Fruit fly (Drosophila melanogaster): ENCODE measurements around the gene Nep7.

Nep7 gene

dm6 chr3R:27954533-27954932 is at the start of gene Nep7:
Gene Nep7 (plus strand): TSS chr3R:27954917.
- TF ChIP-seq CG8478 (optimal IDR thresholded peaks at IDR 0.05) (no peak), CTCF (optimal IDR thresholded peaks at IDR 0.05) (no peak)

- TF ChIP-seq CTCF (optimal IDR thresholded peaks at IDR 0.05) (no peak), CG8478 (optimal IDR thresholded peaks at IDR 0.05) (no peak)
These were observed 49.0 kb upstream of the Nep7 start, which contains the start of gene CG34353 for dm6 chr3R:27905695-27906094. Gene CG34353 (minus strand): TSS chr3R:27905843.

dm6 chr3R:27912147-27912546 is 42.6 kb upstream of the Nep7 start, which contains the start of gene mil:
Gene mil (plus strand): TSS chr3R:27912447.
- no peak for TF ChIP-seq CTCF (optimal IDR thresholded peaks at IDR 0.05)
- TF ChIP-seq CG8478 (optimal IDR thresholded peaks at IDR 0.05): no peak

dm6 chr3R:27916355-27917019 is 38.2 kb upstream of the Nep7 start, which contains the start of the genes CG5003 and mRpS22:
Gene CG5003 (minus strand): TSS chr3R:27916516.
Gene mRpS22 (plus strand): TSS chr3R:27916908.
- TF ChIP-seq CG8478 (optimal IDR thresholded peaks at IDR 0.05) (no peak), CTCF (optimal IDR thresholded peaks at IDR 0.05) (no peak)

- TF ChIP-seq CTCF (optimal IDR thresholded peaks at IDR 0.05) (no peak), CG8478 (optimal IDR thresholded peaks at IDR 0.05) (no peak)
These were observed 35.3 kb upstream of the Nep7 start, which contains the start of gene Boh1 for dm6 chr3R:27919385-27919789. Gene Boh1 (minus strand): TSS chr3R:27919460.

dm6 chr3R:27920883-27921282 is 33.8 kb upstream of the Nep7 start, which contains the start of gene CG12259:
Gene CG12259 (minus strand): TSS chr3R:27921089.
- TF ChIP-seq CTCF (optimal IDR thresholded peaks at IDR 0.05) (no peak), CG8478 (optimal IDR thresholded peaks at IDR 0.05) (no peak)

- TF ChIP-seq CTCF (optimal IDR thresholded peaks at IDR 0.05) (no peak), CG8478 (optimal IDR thresholded peaks at IDR 0.05) (no peak)
These were observed 32.6 kb upstream of the Nep7 start, which contains the start of gene BCAS2 for dm6 chr3R:27921982-27922672. Gene BCAS2 (minus strand): TSS chr3R:27922356.

dm6 chr3R:27922673-27923175 is 32.0 kb upstream of the Nep7 start, which contains the start of gene RpL4:
Gene RpL4 (plus strand): TSS chr3R:27922821.
- TF ChIP-seq CTCF (optimal IDR thresholded peaks at IDR 0.05) (no peak), CG8478 (optimal IDR thresholded peaks at IDR 0.05) (no peak)

dm6 chr3R:27925000-27925970 is 29.4 kb upstream of the Nep7 start, which contains the start of gene mino:
Gene mino (plus strand): TSS chr3R:27925191.
- no peak for TF ChIP-seq CG8478 (optimal IDR thresholded peaks at IDR 0.05)
- no peak for TF ChIP-seq CTCF (optimal IDR thresholded peaks at IDR 0.05)

- TF ChIP-seq CTCF (optimal IDR thresholded peaks at IDR 0.05) (no peak), CG8478 (optimal IDR thresholded peaks at IDR 0.05) (no peak)
These were observed 28.7 kb upstream of the Nep7 start for dm6 chr3R:27925971-27926533.

- TF ChIP-seq CTCF (optimal IDR thresholded peaks at IDR 0.05): no peak
- no peak for TF ChIP-seq CG8478 (optimal IDR thresholded peaks at IDR 0.05)
These were observed 27.9 kb upstream of the Nep7 start for dm6 chr3R:27926738-27927215.

dm6 chr3R:27928140-27928539 is 26.6 kb upstream of the Nep7 start, which contains the start of gene nenya:
Gene nenya (minus strand): TSS chr3R:27928174.
- TF ChIP-seq CTCF (optimal IDR thresholded peaks at IDR 0.05) (no peak), CG8478 (optimal IDR thresholded peaks at IDR 0.05) (no peak)

- TF ChIP-seq CTCF (optimal IDR thresholded peaks at IDR 0.05): no peak
- no peak for TF ChIP-seq CG8478 (optimal IDR thresholded peaks at IDR 0.05)
These were observed 25.5 kb upstream of the Nep7 start for dm6 chr3R:27928984-27929924.
